Fruit fly (Drosophila melanogaster): ENCODE data around the gene mtSSB.

mtSSB gene

dm6 chr3R:16236713-16237641 lies 31.9 kb upstream of the mtSSB start (continued):
- TF ChIP-seq PHDP (tag; optimal IDR thresholded peaks at IDR 0.05) (peak; percentile 99), CG2116 (GFP tag; optimal IDR thresholded peaks at IDR 0.05) (peak; percentile 74), ab (GFP tag; optimal IDR thresholded peaks at IDR 0.05) (peak; percentile 54), lov (optimal IDR thresholded peaks at IDR 0.05) (no peak), lov (GFP tag; IDR thresholded peaks at IDR 0.05) (no peak), CG2202 (tag; optimal IDR thresholded peaks at IDR 0.05) (peak; percentile 97), ems (GFP tag; optimal IDR thresholded peaks at IDR 0.05) (peak; percentile 80), CG15514 (GFP tag; optimal IDR thresholded peaks at IDR 0.05) (peak; percentile 92), CG30403 (GFP tag; optimal IDR thresholded peaks at IDR 0.05) (peak; percentile 98), grn (GFP tag; optimal IDR thresholded peaks at IDR 0.05) (peak; percentile 76), Fer1 (GFP tag; optimal IDR thresholded peaks at IDR 0.05) (peak; percentile 99), Fer2 (tag; optimal IDR thresholded peaks at IDR 0.05) (peak; percentile 97), CG4328 (GFP tag; optimal IDR thresholded peaks at IDR 0.05) (peak; percentile 97), CG43689 (GFP tag; IDR thresholded peaks at IDR 0.05) (no peak), crol (GFP tag; IDR thresholded peaks at IDR 0.05) (no peak), trem (tag; optimal IDR thresholded peaks at IDR 0.05) (peak; percentile 95), Sox100B (GFP tag; optimal IDR thresholded peaks at IDR 0.05) (peak; percentile 98), Jarid2 (GFP tag; optimal IDR thresholded peaks at IDR 0.05) (peak; percentile 87), CG10959 (GFP tag; IDR thresholded peaks at IDR 0.05) (no peak), Mrtf (GFP tag; IDR thresholded peaks at IDR 0.05) (no peak), gce (GFP tag; IDR thresholded peaks at IDR 0.05) (no peak), CG9727 (GFP tag; optimal IDR thresholded peaks at IDR 0.05) (peak; percentile 97), grau (tag; optimal IDR thresholded peaks at IDR 0.05) (peak; percentile 100), CG8089 (GFP tag; optimal IDR thresholded peaks at IDR 0.05) (peak; percentile 69), toy (GFP tag; IDR thresholded peaks at IDR 0.05) (no peak), kah (GFP tag; optimal IDR thresholded peaks at IDR 0.05) (peak; percentile 91), pros (GFP tag; optimal IDR thresholded peaks at IDR 0.05) (peak; percentile 86), nmo (GFP tag; optimal IDR thresholded peaks at IDR 0.05) (peak; percentile 99), inv (GFP tag; IDR thresholded peaks at IDR 0.05; ENCODE audit: partially characterized antibody) (no peak), NK7.1 (GFP tag; optimal IDR thresholded peaks at IDR 0.05) (peak; percentile 41), CG14014 (GFP tag; IDR thresholded peaks at IDR 0.05) (no peak), CG1602 (GFP tag; optimal IDR thresholded peaks at IDR 0.05) (peak; percentile 97), CG15073 (GFP tag; optimal IDR thresholded peaks at IDR 0.05) (peak; percentile 84), TFAM (GFP tag; optimal IDR thresholded peaks at IDR 0.05) (peak; percentile 77), hkb (optimal IDR thresholded peaks at IDR 0.05) (no peak), hkb (GFP tag; IDR thresholded peaks at IDR 0.05) (no peak), Doc2 (GFP tag; IDR thresholded peaks at IDR 0.05) (no peak), CG4730 (GFP tag; IDR thresholded peaks at IDR 0.05) (no peak), Side (GFP tag; optimal IDR thresholded peaks at IDR 0.05) (peak; percentile 23), CG2712 (tag; optimal IDR thresholded peaks at IDR 0.05) (peak; percentile 99), HLHmδ (GFP tag; optimal IDR thresholded peaks at IDR 0.05) (peak; percentile 65), NFAT (GFP tag; IDR thresholded peaks at IDR 0.05) (no peak), salm (tag; optimal IDR thresholded peaks at IDR 0.05) (peak; percentile 96), pho (GFP tag; optimal IDR thresholded peaks at IDR 0.05) (peak; percentile 68), CG9876 (GFP tag; optimal IDR thresholded peaks at IDR 0.05) (peak; percentile 61), btn (GFP tag; optimal IDR thresholded peaks at IDR 0.05) (no peak), zen2 (GFP tag; IDR thresholded peaks at IDR 0.05; ENCODE audit: partially characterized antibody) (no peak), CG7963 (GFP tag; IDR thresholded peaks at IDR 0.05; ENCODE audit: partially characterized antibody) (no peak), CG33213 (GFP tag; optimal IDR thresholded peaks at IDR 0.05) (peak; percentile 63), ac (GFP tag; optimal IDR thresholded peaks at IDR 0.05) (peak; percentile 58)

All from whole organism, embryonic.